Worm (Caenorhabditis elegans): ENCODE results near the gene nhr-214.

DNA sequence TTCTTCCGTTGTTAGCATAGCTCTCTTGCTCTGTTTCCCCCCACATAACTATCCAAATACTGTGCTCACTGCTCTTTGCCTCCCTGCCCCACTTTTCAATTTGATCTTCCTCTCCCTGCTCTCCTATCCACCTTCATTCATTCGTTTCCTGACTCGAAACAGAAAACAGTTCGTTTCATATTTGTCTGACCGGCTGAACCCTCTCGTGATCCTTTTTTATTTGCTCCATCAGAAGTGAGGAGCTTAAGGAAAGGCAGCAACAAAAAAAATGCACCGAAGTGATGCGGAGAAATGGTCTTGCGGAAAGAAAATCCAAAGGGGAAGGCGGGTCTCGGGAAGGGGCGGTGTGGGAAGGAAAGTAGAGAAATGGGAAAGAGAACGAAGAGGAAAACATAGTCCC is 19.6 kb upstream of the nhr-214 start:
- TF ChIP-seq dve-1 (tag; optimal IDR thresholded peaks at IDR 0.05) (no peak), tbx-2 (tag; optimal IDR thresholded peaks at IDR 0.05) (no peak), pha-4 (tag; optimal IDR thresholded peaks at IDR 0.05) (no peak), C08G9.2 (tag; optimal IDR thresholded peaks at IDR 0.05) (no peak), elt-4 (tag; optimal IDR thresholded peaks at IDR 0.05) (no peak), pha-2 (tag; optimal IDR thresholded peaks at IDR 0.05) (no peak), rnt-1 (tag; optimal IDR thresholded peaks at IDR 0.05) (no peak), pag-3 (tag; optimal IDR thresholded peaks at IDR 0.05; ENCODE audit: borderline replicate concordance) (no peak), dmd-4 (tag; optimal IDR thresholded peaks at IDR 0.05; ENCODE audit: borderline replicate concordance) (no peak), ceh-18 (tag; optimal IDR thresholded peaks at IDR 0.05) (no peak), fkh-10 (GFP tag; optimal IDR thresholded peaks at IDR 0.05) (no peak), zip-5 (tag; optimal IDR thresholded peaks at IDR 0.05) (no peak), npax-4 (tag; optimal IDR thresholded peaks at IDR 0.05) (no peak), pax-1 (tag; optimal IDR thresholded peaks at IDR 0.05) (no peak)
